Worm (Caenorhabditis elegans) whole organism, midembryonic: ENCODE results near the gene D1054.3.

ENCODE experiments used
- T22C8.4 ChIP-seq: fragments of 200-800 bp; sonication (Bioruptor generic); IDR thresholded peaks from 2 replicates; pipeline ENCODE4 v1.3.6; 2022; ENCODE audit warnings: missing genetic modification characterization, missing compliant biosample characterization
- cog-1 ChIP-seq: sonication (generic microtip); optimal IDR thresholded peaks from 2 replicates; lab custom pipeline; 2016; ENCODE audit warnings: missing genetic modification characterization, missing compliant biosample characterization
- flt-1 ChIP-seq: fragments of 200-800 bp; sonication (Bioruptor generic); IDR thresholded peaks from 2 replicates; pipeline ENCODE4 v1.3.6; 2022; ENCODE audit warnings: missing genetic modification characterization, missing compliant biosample characterization
- med-1 ChIP-seq: sonication (generic microtip); optimal IDR thresholded peaks from 2 replicates; lab custom pipeline; 2017; ENCODE audit warnings: missing genetic modification characterization, mild to moderate bottlenecking, missing compliant biosample characterization, antibody characterized with exemption, missing genetic modification reagents; ENCODE audit not compliant: insufficient read depth
- ref-1 ChIP-seq: fragments of 200-800 bp; sonication (Bioruptor generic); conservative IDR thresholded peaks from 2 replicates; pipeline ENCODE4 v1.3.6; 2022; ENCODE audit warnings: missing genetic modification reagents, missing genetic modification characterization, missing compliant biosample characterization
- tab-1 ChIP-seq: fragments of 200-800 bp; sonication (Bioruptor generic); IDR thresholded peaks from 2 replicates; pipeline ENCODE4 v1.3.6; 2022; ENCODE audit warnings: missing genetic modification characterization, missing compliant biosample characterization
- ztf-29 ChIP-seq: fragments of 200-800 bp; sonication (Bioruptor generic); IDR thresholded peaks from 2 replicates; pipeline ENCODE4 v1.3.6; 2022; ENCODE audit warnings: missing genetic modification reagents, missing genetic modification characterization, missing compliant biosample characterization

DNA sequence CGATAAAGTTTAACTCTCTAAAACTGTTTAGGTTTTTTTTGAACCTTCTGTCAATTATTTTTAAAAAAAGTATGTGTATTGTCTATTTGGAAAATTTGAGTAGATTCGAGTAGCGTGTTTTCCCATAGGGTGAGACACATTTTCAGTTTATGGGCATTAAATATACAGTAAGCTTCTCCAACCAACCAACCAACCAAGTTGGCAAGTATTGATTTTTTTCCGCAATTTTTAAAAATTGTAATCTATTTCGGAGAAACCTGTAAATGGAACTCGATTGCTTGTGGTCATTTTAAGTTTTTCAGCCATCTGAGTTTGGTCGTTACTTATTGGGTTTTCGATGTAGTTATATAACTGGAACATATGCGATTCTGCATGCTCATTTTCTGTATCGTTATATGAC lies 26.2 kb upstream of the D1054.3 start, which contains the start of gene srj-21:
- TF ChIP-seq ref-1 (GFP tag; lab: Robert Waterston, UW), result no peak
- no peak for TF ChIP-seq flt-1 (GFP tag; lab: Robert Waterston, UW)
- TF ChIP-seq cog-1, result no peak
- TF ChIP-seq med-1 (GFP tag; lab: Kevin White, UChicago), result no peak
- no peak for TF ChIP-seq ztf-29 (GFP tag; lab: Robert Waterston, UW)
- no peak for TF ChIP-seq T22C8.4 (GFP tag; lab: Robert Waterston, UW)
- TF ChIP-seq tab-1 (GFP tag; lab: Robert Waterston, UW), result no peak
